Comparison of ENCODE assay signal across 1 fruit fly cellular context in the genomic region with DNA sequence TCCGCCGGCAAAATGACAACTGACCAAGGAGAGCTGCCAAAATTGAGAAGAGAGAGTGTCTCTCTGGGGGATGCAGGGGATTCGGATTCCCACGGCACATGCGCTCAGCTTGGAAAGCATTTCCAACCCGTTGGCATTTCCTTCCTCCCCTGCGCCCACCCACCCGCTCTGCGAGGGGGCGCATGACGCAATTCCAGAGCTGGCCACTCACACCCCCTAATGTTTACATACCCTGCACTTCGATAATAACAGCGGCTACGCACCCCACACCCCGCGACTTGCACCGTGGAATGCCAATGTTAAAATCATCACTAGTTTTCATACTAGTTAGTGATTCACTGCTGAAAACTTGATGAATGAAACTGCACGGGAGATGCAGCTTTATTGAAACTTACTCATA.
TF ChIP-seq lines count a peak whose summit lies in the region.

A gene (minus strand): TSS at position 25 of the 400 bp plus-strand sequence.

TF ChIP-seq in whole organism, embryonic, 481 proteins besides CTCF, POLR2A, EP300 and RAD21 (continued from another document):
- TF ChIP-seq CG13123 (GFP tag; optimal IDR thresholded peaks at IDR 0.05; lab: Kevin White, UChicago): no peak
- peak; percentile 44 for TF ChIP-seq CG10543 (GFP tag; optimal IDR thresholded peaks at IDR 0.05; lab: Kevin White, UChicago)
- peak; percentile 11 for TF ChIP-seq Ets97D (GFP tag; optimal IDR thresholded peaks at IDR 0.05; lab: Kevin White, UChicago)
- TF ChIP-seq aop (GFP tag; IDR thresholded peaks at IDR 0.05; lab: Robert Waterston, UW): no peak
- TF ChIP-seq onecut (GFP tag; IDR thresholded peaks at IDR 0.05; lab: Robert Waterston, UW): peak; percentile 27; the same call in 1 of the 2 replicates
- TF ChIP-seq Eip74EF (GFP tag; optimal IDR thresholded peaks at IDR 0.05; lab: Kevin White, UChicago): no peak
- no peak for TF ChIP-seq mam (GFP tag; optimal IDR thresholded peaks at IDR 0.05; lab: Kevin White, UChicago)
- TF ChIP-seq rib (GFP tag; IDR thresholded peaks at IDR 0.05; lab: Robert Waterston, UW): no peak
- no peak for TF ChIP-seq CG17359 (tag; optimal IDR thresholded peaks at IDR 0.05; lab: Kevin White, UChicago)
- peak; percentile 52 for TF ChIP-seq Med (GFP tag; lab: Kevin White, UChicago)
- TF ChIP-seq CG17328 (GFP tag; IDR thresholded peaks at IDR 0.05; lab: Robert Waterston, UW): 0 out of 2 replicates have a peak, but pooled peaks have one; percentile 7
- peak; percentile 17; the same call in 1 of the 2 replicates for TF ChIP-seq Awh (GFP tag; IDR thresholded peaks at IDR 0.05; lab: Robert Waterston, UW)
- TF ChIP-seq CG32532 (GFP tag; IDR thresholded peaks at IDR 0.05; lab: Robert Waterston, UW): 0 out of 2 replicates have a peak, but pooled peaks have one; percentile 22
- TF ChIP-seq chif (GFP tag; optimal IDR thresholded peaks at IDR 0.05; lab: Kevin White, UChicago): no peak
- TF ChIP-seq CG34376 (GFP tag; optimal IDR thresholded peaks at IDR 0.05; lab: Kevin White, UChicago): peak; percentile 8
- no peak for TF ChIP-seq en (GFP tag; optimal IDR thresholded peaks at IDR 0.05; lab: Kevin White, UChicago)
- peak; percentile 13 for TF ChIP-seq CG13894 (tag; optimal IDR thresholded peaks at IDR 0.05; lab: Kevin White, UChicago)
- TF ChIP-seq CG11456 (GFP tag; IDR thresholded peaks at IDR 0.05; lab: Robert Waterston, UW): peak; percentile 27; the same call in 1 of the 3 replicates
- 0 out of 2 replicates have a peak, but pooled peaks have one; percentile 45 for TF ChIP-seq bbx (GFP tag; IDR thresholded peaks at IDR 0.05; lab: Robert Waterston, UW; ENCODE audit: partially characterized antibody)
- peak; percentile 20; the same call in 1 of the 2 replicates for TF ChIP-seq amos (GFP tag; IDR thresholded peaks at IDR 0.05; lab: Robert Waterston, UW; ENCODE audit: partially characterized antibody)
- TF ChIP-seq CG2120 (GFP tag; optimal IDR thresholded peaks at IDR 0.05; lab: Kevin White, UChicago): no peak
- TF ChIP-seq Opbp (GFP tag; IDR thresholded peaks at IDR 0.05; lab: Robert Waterston, UW; ENCODE audit: partially characterized antibody): 0 out of 3 replicates have a peak, but pooled peaks have one; percentile 18
- no peak for TF ChIP-seq corto (GFP tag; optimal IDR thresholded peaks at IDR 0.05; lab: Kevin White, UChicago)
- peak; percentile 20 for TF ChIP-seq Hey (tag; optimal IDR thresholded peaks at IDR 0.05; lab: Kevin White, UChicago)
- no peak for TF ChIP-seq bigmax (GFP tag; optimal IDR thresholded peaks at IDR 0.05; lab: Kevin White, UChicago)
- peak; percentile 44 for TF ChIP-seq D19B (GFP tag; optimal IDR thresholded peaks at IDR 0.05; lab: Kevin White, UChicago)
- no peak for TF ChIP-seq CG3163 (GFP tag; optimal IDR thresholded peaks at IDR 0.05; lab: Kevin White, UChicago)
- no peak for TF ChIP-seq BtbVII (GFP tag; optimal IDR thresholded peaks at IDR 0.05; lab: Kevin White, UChicago)
- no peak for TF ChIP-seq insv (GFP tag; optimal IDR thresholded peaks at IDR 0.05; lab: Kevin White, UChicago)
- peak; percentile 24; the same call in 1 of the 2 replicates for TF ChIP-seq CG42726 (GFP tag; IDR thresholded peaks at IDR 0.05; lab: Robert Waterston, UW; ENCODE audit: partially characterized antibody)
- TF ChIP-seq cwo (GFP tag; optimal IDR thresholded peaks at IDR 0.05; lab: Kevin White, UChicago): peak; percentile 1
- no peak for TF ChIP-seq Hr39 (optimal IDR thresholded peaks at IDR 0.05; lab: Kevin White, UChicago)
- no peak for TF ChIP-seq CG11504 (tag; optimal IDR thresholded peaks at IDR 0.05; lab: Kevin White, UChicago)
- no peak for TF ChIP-seq zfh2 (GFP tag; optimal IDR thresholded peaks at IDR 0.05; lab: Kevin White, UChicago)
- peak; percentile 97 for TF ChIP-seq ewg (GFP tag; optimal IDR thresholded peaks at IDR 0.05; lab: Kevin White, UChicago)
- 0 out of 3 replicates have a peak, but pooled peaks have one; percentile 15 for TF ChIP-seq Dbx (GFP tag; IDR thresholded peaks at IDR 0.05; lab: Robert Waterston, UW)
- no peak for TF ChIP-seq dm (GFP tag; optimal IDR thresholded peaks at IDR 0.05; lab: Kevin White, UChicago)
- TF ChIP-seq stwl (tag; optimal IDR thresholded peaks at IDR 0.05; lab: Kevin White, UChicago): no peak
- no peak for TF ChIP-seq CG11398 (GFP tag; optimal IDR thresholded peaks at IDR 0.05; lab: Kevin White, UChicago)
- 0 out of 3 replicates have a peak, but pooled peaks have one; percentile 20 for TF ChIP-seq zen2 (GFP tag; IDR thresholded peaks at IDR 0.05; lab: Robert Waterston, UW; ENCODE audit: partially characterized antibody)
- TF ChIP-seq H2.0 (GFP tag; IDR thresholded peaks at IDR 0.05; lab: Robert Waterston, UW): no peak
- TF ChIP-seq B-H2 (GFP tag; optimal IDR thresholded peaks at IDR 0.05; lab: Kevin White, UChicago): no peak
- no peak for TF ChIP-seq Bdp1 (GFP tag; optimal IDR thresholded peaks at IDR 0.05; lab: Kevin White, UChicago)
- TF ChIP-seq ci (GFP tag; IDR thresholded peaks at IDR 0.05; lab: Robert Waterston, UW): peak; percentile 43; the same call in 1 of the 3 replicates
- TF ChIP-seq Oli (tag; optimal IDR thresholded peaks at IDR 0.05; lab: Kevin White, UChicago): no peak
- TF ChIP-seq fru (optimal IDR thresholded peaks at IDR 0.05; lab: Kevin White, UChicago): no peak
- TF ChIP-seq CG18599 (GFP tag; optimal IDR thresholded peaks at IDR 0.05; lab: Kevin White, UChicago): no peak
- no peak for TF ChIP-seq ems (GFP tag; optimal IDR thresholded peaks at IDR 0.05; lab: Kevin White, UChicago)
- TF ChIP-seq E2f2 (GFP tag; IDR thresholded peaks at IDR 0.05; lab: Robert Waterston, UW): 0 out of 2 replicates have a peak, but pooled peaks have one; percentile 6
- no peak for TF ChIP-seq CG3281 (GFP tag; optimal IDR thresholded peaks at IDR 0.05; lab: Kevin White, UChicago)
- TF ChIP-seq Doc2 (GFP tag; IDR thresholded peaks at IDR 0.05; lab: Robert Waterston, UW): no peak
- TF ChIP-seq Doc3 (GFP tag; IDR thresholded peaks at IDR 0.05; lab: Robert Waterston, UW; ENCODE audit: partially characterized antibody): no peak
- TF ChIP-seq hbn (GFP tag; IDR thresholded peaks at IDR 0.05; lab: Robert Waterston, UW; ENCODE audit: partially characterized antibody): peak; percentile 29; the same call in 1 of the 2 replicates
- TF ChIP-seq Fer1 (GFP tag; optimal IDR thresholded peaks at IDR 0.05; lab: Kevin White, UChicago): peak; percentile 27
- TF ChIP-seq CG10462 (GFP tag; optimal IDR thresholded peaks at IDR 0.05; lab: Kevin White, UChicago): no peak
- TF ChIP-seq ttk (GFP tag; IDR thresholded peaks at IDR 0.05; lab: Robert Waterston, UW): 0 out of 2 replicates have a peak, but pooled peaks have one; percentile 33
- peak; percentile 21; the same call in 1 of the 2 replicates for TF ChIP-seq Rfx (GFP tag; IDR thresholded peaks at IDR 0.05; lab: Robert Waterston, UW)
- TF ChIP-seq schlank (tag; optimal IDR thresholded peaks at IDR 0.05; lab: Kevin White, UChicago): no peak
- peak; percentile 94 for TF ChIP-seq nerfin-1 (tag; optimal IDR thresholded peaks at IDR 0.05; lab: Kevin White, UChicago)
- TF ChIP-seq NC2α (GFP tag; optimal IDR thresholded peaks at IDR 0.05; lab: Kevin White, UChicago): no peak
- no peak for TF ChIP-seq CG7839 (tag; optimal IDR thresholded peaks at IDR 0.05; lab: Kevin White, UChicago)
- peak; percentile 68 for TF ChIP-seq sd (tag; optimal IDR thresholded peaks at IDR 0.05; lab: Kevin White, UChicago)
- TF ChIP-seq Pdp1 (GFP tag; optimal IDR thresholded peaks at IDR 0.05; lab: Kevin White, UChicago): peak in 1 of 2 experiments; percentile 67
- peak; percentile 35; the same call in 1 of the 2 replicates for TF ChIP-seq HLH3B (GFP tag; IDR thresholded peaks at IDR 0.05; lab: Robert Waterston, UW)
- TF ChIP-seq CG16813 (GFP tag; IDR thresholded peaks at IDR 0.05; lab: Robert Waterston, UW; ENCODE audit: partially characterized antibody): no peak
- TF ChIP-seq pzg (GFP tag; optimal IDR thresholded peaks at IDR 0.05; lab: Kevin White, UChicago): peak; percentile 19
- peak; percentile 94 for TF ChIP-seq crol (GFP tag; IDR thresholded peaks at IDR 0.05; lab: Robert Waterston, UW)
- no peak for TF ChIP-seq Usf (GFP tag; optimal IDR thresholded peaks at IDR 0.05; lab: Kevin White, UChicago)
- 0 out of 3 replicates have a peak, but pooled peaks have one; percentile 13 for TF ChIP-seq tgo (GFP tag; IDR thresholded peaks at IDR 0.05; lab: Robert Waterston, UW)
- peak; percentile 35 to 46 for TF ChIP-seq Trl (optimal IDR thresholded peaks at IDR 0.05; lab: Kevin White, UChicago)
- TF ChIP-seq Trl (GFP tag; optimal IDR thresholded peaks at IDR 0.05; lab: Kevin White, UChicago): no peak
- no peak for TF ChIP-seq prd (optimal IDR thresholded peaks at IDR 0.05; lab: Kevin White, UChicago)
- 0 out of 3 replicates have a peak, but pooled peaks have one; percentile 10 for TF ChIP-seq prd (GFP tag; IDR thresholded peaks at IDR 0.05; lab: Robert Waterston, UW)
- peak; percentile 77 for TF ChIP-seq seq (GFP tag; IDR thresholded peaks at IDR 0.05; lab: Robert Waterston, UW)
- TF ChIP-seq lab (GFP tag; optimal IDR thresholded peaks at IDR 0.05; lab: Kevin White, UChicago): no peak
- no peak for TF ChIP-seq Blimp-1 (GFP tag; optimal IDR thresholded peaks at IDR 0.05; lab: Kevin White, UChicago)
